Fruit fly (Drosophila melanogaster) whole organism, embryonic: Measurements from ENCODE around the gene Orct2.

ENCODE experiments used
- Asciz ChIP-seq: fragments of 200-800 bp; sonication (Bioruptor generic); optimal IDR thresholded peaks from 2 replicates; lab custom pipeline; 2017; ENCODE audit warnings: missing biosample characterization, mild to moderate bottlenecking, missing genetic modification characterization, missing genetic modification reagents
- Atf3 ChIP-seq: fragments of 200-800 bp; sonication (Bioruptor generic); optimal IDR thresholded peaks from 3 replicates; lab custom pipeline; 2016; ENCODE audit warnings: missing biosample characterization, missing genetic modification characterization
- BEAF-32 ChIP-seq: fragments of 200-800 bp; sonication (Bioruptor generic); optimal IDR thresholded peaks from 3 replicates; lab custom pipeline; 2017; ENCODE audit warnings: missing biosample characterization, missing genetic modification characterization, mild to moderate bottlenecking, moderate library complexity, missing genetic modification reagents
- CG10959 ChIP-seq: fragments of 200-800 bp; sonication (Bioruptor generic); IDR thresholded peaks from 2 replicates; pipeline ENCODE4 v1.3.6; 2022; ENCODE audit warnings: missing biosample characterization, missing genetic modification characterization
- CG11696 ChIP-seq: fragments of 200-800 bp; sonication (Bioruptor generic); IDR thresholded peaks from 2 replicates; pipeline ENCODE4 v1.3.6; 2022; ENCODE audit warnings: missing biosample characterization, missing genetic modification characterization
- CG12236 ChIP-seq: fragments of 200-800 bp; sonication (Bioruptor generic); optimal IDR thresholded peaks from 2 replicates; lab custom pipeline; 2016; ENCODE audit warnings: missing biosample characterization, missing genetic modification characterization
- CG14710 ChIP-seq: fragments of 200-800 bp; sonication (Bioruptor generic); optimal IDR thresholded peaks from 3 replicates; lab custom pipeline; 2019; ENCODE audit warnings: missing biosample characterization, mild to moderate bottlenecking, missing genetic modification characterization, moderate library complexity
- CG14965 ChIP-seq: fragments of 200-800 bp; sonication (Bioruptor generic); optimal IDR thresholded peaks from 2 replicates; lab custom pipeline; 2016; ENCODE audit warnings: missing biosample characterization, missing genetic modification characterization, borderline replicate concordance
- CG1602 ChIP-seq: fragments of 200-800 bp; sonication (Bioruptor generic); optimal IDR thresholded peaks from 3 replicates; lab custom pipeline; 2016; ENCODE audit warnings: missing biosample characterization, missing genetic modification characterization
- CG18262 ChIP-seq: fragments of 200-800 bp; optimal IDR thresholded peaks from 3 replicates; lab custom pipeline; 2019; ENCODE audit warnings: missing biosample characterization, mild to moderate bottlenecking, missing genetic modification characterization, moderate library complexity
- CG18599 ChIP-seq: fragments of 200-800 bp; sonication (Bioruptor generic); optimal IDR thresholded peaks from 3 replicates; lab custom pipeline; 2017; ENCODE audit warnings: missing biosample characterization, missing genetic modification characterization, mild to moderate bottlenecking, moderate library complexity, missing genetic modification reagents
- CG2120 ChIP-seq: fragments of 200-800 bp; sonication (Bioruptor generic); optimal IDR thresholded peaks from 3 replicates; lab custom pipeline; 2016; ENCODE audit warnings: missing biosample characterization, missing genetic modification characterization
- CG2678 ChIP-seq: fragments of 200-800 bp; sonication (Bioruptor generic); optimal IDR thresholded peaks from 3 replicates; lab custom pipeline; 2019; ENCODE audit warnings: missing biosample characterization, mild to moderate bottlenecking, missing genetic modification characterization, moderate library complexity
- CG3838 ChIP-seq: fragments of 200-800 bp; sonication (Bioruptor generic); optimal IDR thresholded peaks from 3 replicates; lab custom pipeline; 2016; ENCODE audit warnings: missing biosample characterization, missing genetic modification characterization
- CG42726 ChIP-seq: fragments of 200-800 bp; sonication (Bioruptor generic); IDR thresholded peaks from 2 replicates; pipeline ENCODE4 v1.3.6; 2022; ENCODE audit warnings: missing biosample characterization, missing genetic modification characterization; ENCODE audit not compliant: partially characterized antibody
- CG4404 ChIP-seq: fragments of 200-800 bp; sonication (Bioruptor generic); IDR thresholded peaks from 2 replicates; pipeline ENCODE4 v1.3.6; 2022; ENCODE audit warnings: missing biosample characterization, missing genetic modification characterization
- CG6254 ChIP-seq: fragments of 200-800 bp; sonication (Bioruptor generic); optimal IDR thresholded peaks from 3 replicates; lab custom pipeline; 2017; ENCODE audit warnings: mild to moderate bottlenecking, missing biosample characterization, missing genetic modification reagents, missing genetic modification characterization
- CG8359 ChIP-seq: fragments of 200-800 bp; sonication (Bioruptor generic); optimal IDR thresholded peaks from 2 replicates; lab custom pipeline; 2017; ENCODE audit warnings: missing biosample characterization, mild to moderate bottlenecking, missing genetic modification characterization, borderline replicate concordance
- CG8944 ChIP-seq: fragments of 200-800 bp; sonication (Bioruptor generic); optimal IDR thresholded peaks from 3 replicates; lab custom pipeline; 2016; ENCODE audit warnings: missing biosample characterization, missing genetic modification characterization
- Ets97D ChIP-seq: fragments of 200-800 bp; sonication (Bioruptor generic); optimal IDR thresholded peaks from 3 replicates; lab custom pipeline; 2016; ENCODE audit warnings: missing biosample characterization, missing genetic modification characterization
- HLHmδ ChIP-seq: fragments of 200-800 bp; sonication (Bioruptor generic); optimal IDR thresholded peaks from 2 replicates; lab custom pipeline; 2018; ENCODE audit warnings: missing biosample characterization, mild to moderate bottlenecking, missing genetic modification characterization, moderate library complexity
- HmgZ ChIP-seq: fragments of 200-800 bp; sonication (Bioruptor generic); optimal IDR thresholded peaks from 2 replicates; lab custom pipeline; 2018; ENCODE audit warnings: missing biosample characterization, mild to moderate bottlenecking, missing genetic modification characterization
- Lpt ChIP-seq: fragments of >200 bp; optimal IDR thresholded peaks from 2 replicates; lab custom pipeline; 2018; ENCODE audit warnings: missing biosample characterization, missing genetic modification characterization
- NFAT ChIP-seq: fragments of 200-800 bp; sonication (Bioruptor generic); IDR thresholded peaks from 2 replicates; pipeline ENCODE4 v1.3.6; 2022; ENCODE audit warnings: missing biosample characterization, missing genetic modification characterization
- Oli ChIP-seq: fragments of 200-800 bp; sonication (Bioruptor generic); optimal IDR thresholded peaks from 2 replicates; lab custom pipeline; 2018; ENCODE audit warnings: missing biosample characterization, mild to moderate bottlenecking, missing genetic modification characterization, moderate library complexity
- Six4 ChIP-seq: fragments of 200-800 bp; sonication (Bioruptor generic); optimal IDR thresholded peaks from 2 replicates; lab custom pipeline; 2016; ENCODE audit warnings: missing biosample characterization, missing genetic modification characterization
- Vsx1 ChIP-seq: fragments of 200-800 bp; sonication (Bioruptor generic); optimal IDR thresholded peaks from 2 replicates; lab custom pipeline; 2017; ENCODE audit warnings: missing biosample characterization, mild to moderate bottlenecking, missing genetic modification characterization, missing genetic modification reagents
- abd-A ChIP-seq: fragments of 200-800 bp; sonication (Bioruptor generic); optimal IDR thresholded peaks from 3 replicates; lab custom pipeline; 2019; ENCODE audit warnings: missing biosample characterization, mild to moderate bottlenecking, missing genetic modification characterization, moderate library complexity
- amos ChIP-seq: fragments of 200-800 bp; sonication (Bioruptor generic); IDR thresholded peaks from 2 replicates; pipeline ENCODE4 v1.3.6; 2022; ENCODE audit warnings: missing biosample characterization, missing genetic modification characterization; ENCODE audit not compliant: partially characterized antibody
- bab2 ChIP-seq: fragments of 200-800 bp; sonication (Bioruptor generic); optimal IDR thresholded peaks from 2 replicates; lab custom pipeline; 2016; ENCODE audit warnings: missing biosample characterization, missing genetic modification characterization
- bbx ChIP-seq: fragments of 200-800 bp; sonication (Bioruptor generic); IDR thresholded peaks from 2 replicates; pipeline ENCODE4 v1.3.6; 2022; ENCODE audit warnings: missing biosample characterization, missing genetic modification characterization; ENCODE audit not compliant: partially characterized antibody
- cg ChIP-seq: fragments of 200-800 bp; sonication (Bioruptor generic); optimal IDR thresholded peaks from 3 replicates; lab custom pipeline; 2019; ENCODE audit warnings: missing biosample characterization, mild to moderate bottlenecking, missing genetic modification characterization, moderate library complexity
- ci ChIP-seq: fragments of 200-800 bp; sonication (Bioruptor generic); IDR thresholded peaks from 3 replicates; pipeline ENCODE4 v1.3.6; 2022; ENCODE audit warnings: missing biosample characterization, missing genetic modification characterization
- corto ChIP-seq: fragments of 200-800 bp; sonication (Bioruptor generic); optimal IDR thresholded peaks from 2 replicates; lab custom pipeline; 2016; ENCODE audit warnings: missing biosample characterization, mild to moderate bottlenecking, missing genetic modification characterization, moderate library complexity
- crc ChIP-seq: fragments of 200-800 bp; sonication (Bioruptor generic); optimal IDR thresholded peaks from 2 replicates; lab custom pipeline; 2016; ENCODE audit warnings: missing biosample characterization, missing genetic modification characterization
- gcm2 ChIP-seq: fragments of 200-800 bp; sonication (Bioruptor generic); optimal IDR thresholded peaks from 2 replicates; lab custom pipeline; 2016; ENCODE audit warnings: missing biosample characterization, missing genetic modification characterization
- gsb ChIP-seq: fragments of 200-800 bp; sonication (Bioruptor generic); IDR thresholded peaks from 2 replicates; pipeline ENCODE4 v1.3.6; 2022; ENCODE audit warnings: missing biosample characterization, missing genetic modification characterization
- hb ChIP-seq: fragments of 200-800 bp; sonication (Bioruptor generic); IDR thresholded peaks from 3 replicates; pipeline ENCODE4 v1.3.6; 2022; ENCODE audit warnings: missing biosample characterization, missing genetic modification characterization; ENCODE audit not compliant: partially characterized antibody
- phol ChIP-seq: fragments of 200-800 bp; sonication (Bioruptor generic); optimal IDR thresholded peaks from 3 replicates; lab custom pipeline; 2018; ENCODE audit warnings: missing biosample characterization, mild to moderate bottlenecking, missing genetic modification characterization, moderate library complexity
- psq ChIP-seq: fragments of 200-800 bp; sonication (Bioruptor generic); optimal IDR thresholded peaks from 2 replicates; lab custom pipeline; 2017; ENCODE audit warnings: missing biosample characterization, missing genetic modification characterization
- pzg ChIP-seq: fragments of 200-800 bp; sonication (Bioruptor generic); optimal IDR thresholded peaks from 3 replicates; lab custom pipeline; 2018; ENCODE audit warnings: missing biosample characterization, mild to moderate bottlenecking, missing genetic modification characterization, moderate library complexity
- slp2 ChIP-seq: fragments of 200-800 bp; sonication (Bioruptor generic); optimal IDR thresholded peaks from 2 replicates; lab custom pipeline; 2016; ENCODE audit warnings: missing biosample characterization, missing genetic modification characterization
- stc ChIP-seq: fragments of 200-800 bp; sonication (Bioruptor generic); IDR thresholded peaks from 2 replicates; pipeline ENCODE4 v1.3.6; 2022; ENCODE audit warnings: missing biosample characterization, missing genetic modification characterization
- toy ChIP-seq: fragments of 200-800 bp; sonication (Bioruptor generic); IDR thresholded peaks from 2 replicates; pipeline ENCODE4 v1.3.6; 2022; ENCODE audit warnings: missing biosample characterization, missing genetic modification characterization
- trh ChIP-seq: fragments of 200-800 bp; sonication (Bioruptor generic); optimal IDR thresholded peaks from 2 replicates; lab custom pipeline; 2016; ENCODE audit warnings: missing biosample characterization, missing genetic modification characterization
- unpg ChIP-seq: fragments of 200-800 bp; sonication (Bioruptor generic); optimal IDR thresholded peaks from 3 replicates; lab custom pipeline; 2018; ENCODE audit warnings: missing biosample characterization, mild to moderate bottlenecking, missing genetic modification characterization, moderate library complexity
- vfl ChIP-seq: fragments of 200-800 bp; sonication (Bioruptor generic); optimal IDR thresholded peaks from 2 replicates; lab custom pipeline; 2016; ENCODE audit warnings: missing biosample characterization, missing genetic modification characterization
- wdn ChIP-seq: fragments of 200-800 bp; sonication (Bioruptor generic); IDR thresholded peaks from 2 replicates; pipeline ENCODE4 v1.3.6; 2022; ENCODE audit warnings: missing biosample characterization, missing genetic modification characterization
- z ChIP-seq: fragments of 200-800 bp; sonication (Bioruptor generic); IDR thresholded peaks from 3 replicates; pipeline ENCODE4 v1.3.6; 2022; ENCODE audit warnings: missing biosample characterization, missing genetic modification characterization

Orct2 gene

dm6 chr3R:24318217-24319082 lies 45.6 kb downstream of the Orct2 start, which contains the start of the genes Nab2 and BRWD3 (continued):
- TF ChIP-seq HLHmδ (GFP tag; lab: Kevin White, UChicago) (no peak), vfl (GFP tag; lab: Kevin White, UChicago) (no peak), wdn (GFP tag; lab: Robert Waterston, UW) (no peak), pzg (GFP tag; lab: Kevin White, UChicago) (peak; percentile 62), BEAF-32 (GFP tag; lab: Kevin White, UChicago) (peak; percentile 76), gsb (no peak), Oli (tag; lab: Kevin White, UChicago) (no peak), CG8944 (GFP tag; lab: Kevin White, UChicago) (no peak), CG11696 (GFP tag; lab: Robert Waterston, UW) (no peak), crc (GFP tag; lab: Kevin White, UChicago) (no peak), gcm2 (GFP tag; lab: Kevin White, UChicago) (no peak), bab2 (no peak), amos (peak; percentile 83), CG2678 (tag; lab: Kevin White, UChicago) (no peak), Lpt (GFP tag; lab: Kevin White, UChicago) (no peak), stc (GFP tag; lab: Robert Waterston, UW) (peak; percentile 36; the same call in 1 of the 2 replicates), ci (peak; percentile 55; the same call in 1 of the 3 replicates), CG14710 (tag; lab: Kevin White, UChicago) (peak; percentile 64), phol (tag; lab: Kevin White, UChicago) (peak; percentile 65), abd-A (tag; lab: Kevin White, UChicago) (no peak), slp2 (GFP tag; lab: Kevin White, UChicago) (no peak), HmgZ (tag; lab: Kevin White, UChicago) (peak; percentile 4), CG12236 (GFP tag; lab: Kevin White, UChicago) (no peak), CG4404 (GFP tag; lab: Robert Waterston, UW) (no peak), Vsx1 (GFP tag; lab: Kevin White, UChicago) (no peak), Ets97D (peak; percentile 19), trh (peak; percentile 36), Six4 (GFP tag; lab: Kevin White, UChicago) (no peak), toy (no peak), NFAT (GFP tag; lab: Robert Waterston, UW) (peak; percentile 69), CG18262 (tag; lab: Kevin White, UChicago) (peak; percentile 7), CG14965 (no peak), CG10959 (GFP tag; lab: Robert Waterston, UW) (no peak), CG1602 (GFP tag; lab: Kevin White, UChicago) (peak; percentile 18), CG3838 (GFP tag; lab: Kevin White, UChicago) (no peak), hb (peak; percentile 59; the same call in 1 of the 3 replicates), CG18599 (GFP tag; lab: Kevin White, UChicago) (no peak), CG2120 (GFP tag; lab: Kevin White, UChicago) (peak; percentile 38), unpg (GFP tag; lab: Kevin White, UChicago) (no peak), CG6254 (GFP tag; lab: Kevin White, UChicago) (no peak), z (GFP tag; lab: Robert Waterston, UW) (no peak), CG8359 (GFP tag; lab: Kevin White, UChicago) (no peak), cg (GFP tag; lab: Kevin White, UChicago) (no peak), bbx (peak; percentile 75), corto (GFP tag; lab: Kevin White, UChicago) (no peak), Atf3 (GFP tag; lab: Kevin White, UChicago) (no peak), CG42726 (GFP tag; lab: Robert Waterston, UW) (peak; percentile 81), psq (GFP tag; lab: Kevin White, UChicago) (no peak), Asciz (GFP tag; lab: Kevin White, UChicago) (no peak)
